Worm (Caenorhabditis elegans) whole organism, L4 larva: ENCODE measurements around the gene rtfo-1.

Source experiments
- F37D6.2 ChIP-seq: sonication (generic microtip); optimal IDR thresholded peaks from 2 replicates; lab custom pipeline; 2016; ENCODE audit warnings: mild to moderate bottlenecking, missing genetic modification characterization, missing compliant biosample characterization
- aha-1 ChIP-seq: fragments of 150-350 bp; peaks from one replicate; lab custom pipeline; 2014; ENCODE audit warnings: missing biosample characterization, missing genetic modification characterization
- attf-4 ChIP-seq: sonication (generic microtip); optimal IDR thresholded peaks from 3 replicates; lab custom pipeline; 2017; ENCODE audit warnings: missing biosample characterization, missing genetic modification characterization
- ceh-20 ChIP-seq: fragments of 200-800 bp; sonication (Bioruptor generic); IDR thresholded peaks from 2 replicates; pipeline ENCODE4 v1.3.6; 2022; ENCODE audit warnings: missing genetic modification reagents, missing genetic modification characterization, missing compliant biosample characterization
- ctbp-1 ChIP-seq: fragments of 200-800 bp; sonication (Bioruptor generic); IDR thresholded peaks from 2 replicates; pipeline ENCODE4 v1.3.6; 2022; ENCODE audit warnings: missing genetic modification reagents, missing genetic modification characterization, missing compliant biosample characterization
- daf-12 ChIP-seq: fragments of 150-350 bp; optimal IDR thresholded peaks from 2 replicates; lab custom pipeline; 2014; ENCODE audit warnings: missing biosample characterization, missing genetic modification reagents, missing genetic modification characterization
- daf-19 ChIP-seq: fragments of 200-800 bp; sonication (Bioruptor generic); conservative IDR thresholded peaks from 2 replicates; pipeline ENCODE4 v1.3.6; 2022; ENCODE audit warnings: missing genetic modification characterization, missing compliant biosample characterization
- dmd-6 ChIP-seq: fragments of 200-800 bp; sonication (Bioruptor generic); IDR thresholded peaks from 2 replicates; pipeline ENCODE4 v1.3.6; 2022; ENCODE audit warnings: missing genetic modification reagents, missing genetic modification characterization, missing compliant biosample characterization
- dmd-8 ChIP-seq: fragments of 200-800 bp; sonication (Bioruptor generic); IDR thresholded peaks from 2 replicates; pipeline ENCODE4 v1.3.6; 2022; ENCODE audit warnings: missing genetic modification characterization, missing compliant biosample characterization
- dmd-9 ChIP-seq: fragments of 200-800 bp; sonication (Bioruptor generic); IDR thresholded peaks from 2 replicates; pipeline ENCODE4 v1.3.6; 2022; ENCODE audit warnings: missing genetic modification reagents, missing genetic modification characterization, missing compliant biosample characterization
- dve-1 ChIP-seq: sonication (generic microtip); optimal IDR thresholded peaks from 2 replicates; lab custom pipeline; 2017; ENCODE audit warnings: antibody characterized with exemption, mild to moderate bottlenecking, missing genetic modification characterization, missing compliant biosample characterization; ENCODE audit not compliant: insufficient read depth
- egl-27 ChIP-seq: sonication (generic microtip); optimal IDR thresholded peaks from 3 replicates; lab custom pipeline; 2017; ENCODE audit warnings: missing biosample characterization, missing genetic modification reagents, missing genetic modification characterization
- egl-43 ChIP-seq: fragments of 200-800 bp; sonication (Bioruptor generic); IDR thresholded peaks from 2 replicates; pipeline ENCODE4 v1.3.6; 2022; ENCODE audit warnings: missing genetic modification reagents, missing genetic modification characterization, missing compliant biosample characterization
- fkh-10 ChIP-seq: fragments of 150-350 bp; optimal IDR thresholded peaks from 2 replicates; lab custom pipeline; 2014; ENCODE audit warnings: missing biosample characterization, missing genetic modification reagents, missing genetic modification characterization
- hif-1 ChIP-seq, 2 experiments: sonication (generic microtip); optimal IDR thresholded peaks; 2 replicates each; lab custom pipeline; 2016 to 2017; ENCODE audit warnings: missing compliant biosample characterization in 2 of 2, missing genetic modification characterization in 2 of 2, missing genetic modification reagents in 2 of 2, missing genotype in 2 of 2, mild to moderate bottlenecking in 1 of 2
- hlh-30 ChIP-seq: sonication (generic microtip); optimal IDR thresholded peaks from 2 replicates; lab custom pipeline; 2017; ENCODE audit warnings: antibody characterized with exemption, mild to moderate bottlenecking, missing genetic modification characterization, missing compliant biosample characterization; ENCODE audit not compliant: insufficient read depth
- hmg-1.1 ChIP-seq: fragments of 200-800 bp; sonication (Bioruptor generic); IDR thresholded peaks from 2 replicates; pipeline ENCODE4 v1.3.6; 2022; ENCODE audit warnings: missing genetic modification reagents, missing genetic modification characterization, missing compliant biosample characterization
- lim-7 ChIP-seq: fragments of 200-800 bp; sonication (Bioruptor generic); IDR thresholded peaks from 2 replicates; pipeline ENCODE4 v1.3.6; 2022; ENCODE audit warnings: missing genetic modification characterization, missing compliant biosample characterization
- lin-29 ChIP-seq: fragments of 200-800 bp; sonication (Bioruptor generic); IDR thresholded peaks from 2 replicates; pipeline ENCODE4 v1.3.6; 2022; ENCODE audit warnings: missing genetic modification reagents, missing genetic modification characterization, missing compliant biosample characterization
- lsy-2 ChIP-seq, 2 experiments: fragments of 150-350 bp in 1 of 2; sonication (generic microtip) in 1 of 2; optimal IDR thresholded peaks; 2 replicates each; lab custom pipeline; 2014 to 2017; ENCODE audit warnings: missing biosample characterization in 2 of 2, missing genetic modification characterization in 2 of 2
- mdl-1 ChIP-seq, 2 experiments: fragments of 150-350 bp in 1 of 2; sonication (generic microtip) in 1 of 2; optimal IDR thresholded peaks; 2 replicates each; lab custom pipeline; 2014 to 2017; ENCODE audit warnings: missing biosample characterization in 2 of 2, missing genetic modification characterization in 2 of 2
- mep-1 ChIP-seq: fragments of 150-350 bp; sonication (generic microtip); optimal IDR thresholded peaks from 3 replicates; lab custom pipeline; 2014; ENCODE audit warnings: missing biosample characterization, missing genetic modification characterization
- mes-2 ChIP-seq: sonication (generic microtip); optimal IDR thresholded peaks from 2 replicates; lab custom pipeline; 2016; ENCODE audit warnings: missing genotype, mild to moderate bottlenecking, missing genetic modification characterization, missing compliant biosample characterization; ENCODE audit not compliant: poor library complexity, severe bottlenecking
- mxl-2 ChIP-seq: fragments of 200-800 bp; sonication (Bioruptor generic); conservative IDR thresholded peaks from 2 replicates; pipeline ENCODE4 v1.3.6; 2022; ENCODE audit warnings: missing genetic modification reagents, missing genetic modification characterization, missing compliant biosample characterization
- nhr-10 ChIP-seq: fragments of 150-350 bp; optimal IDR thresholded peaks from 2 replicates; lab custom pipeline; 2014; ENCODE audit warnings: missing biosample characterization, missing genetic modification characterization
- nhr-11 ChIP-seq: fragments of 150-350 bp; optimal IDR thresholded peaks from 2 replicates; lab custom pipeline; 2014; ENCODE audit warnings: missing biosample characterization, missing genetic modification characterization
- nhr-28 ChIP-seq: fragments of 150-350 bp; optimal IDR thresholded peaks from 2 replicates; lab custom pipeline; 2014; ENCODE audit warnings: missing biosample characterization, missing genetic modification characterization
- nhr-42 ChIP-seq: fragments of 200-800 bp; sonication (Bioruptor generic); IDR thresholded peaks from 2 replicates; pipeline ENCODE4 v1.3.6; 2022; ENCODE audit warnings: missing genetic modification characterization, missing compliant biosample characterization
- nhr-48 ChIP-seq: sonication (generic microtip); optimal IDR thresholded peaks from 2 replicates; lab custom pipeline; 2016; ENCODE audit warnings: mild to moderate bottlenecking, missing genetic modification characterization, missing compliant biosample characterization
- nhr-76 ChIP-seq: fragments of 150-350 bp; optimal IDR thresholded peaks from 2 replicates; lab custom pipeline; 2014; ENCODE audit warnings: missing biosample characterization, missing genetic modification characterization
- pqm-1 ChIP-seq: sonication (generic microtip); optimal IDR thresholded peaks from 2 replicates; lab custom pipeline; 2017; ENCODE audit warnings: missing biosample characterization, missing genetic modification characterization
- rbr-2 ChIP-seq: sonication (generic microtip); optimal IDR thresholded peaks from 2 replicates; lab custom pipeline; 2016; ENCODE audit warnings: missing genotype, missing genetic modification characterization, missing compliant biosample characterization
- snpc-4 ChIP-seq: fragments of 150-350 bp; optimal IDR thresholded peaks from 2 replicates; lab custom pipeline; 2014; ENCODE audit warnings: missing biosample characterization, missing genetic modification characterization
- unc-62 ChIP-seq, 3 experiments: fragments of 150-350 bp in 1 of 3; sonication (generic microtip); optimal IDR thresholded peaks in 2 of 3; peaks in 1 of 3; 1 replicate in 1 of 3; 2 replicates in 2 of 3; lab custom pipeline; 2014 to 2017; ENCODE audit warnings: missing biosample characterization in 3 of 3, missing genetic modification characterization in 3 of 3, missing genetic modification reagents in 3 of 3, missing genotype in 1 of 3
- zip-2 ChIP-seq: fragments of 150-350 bp; optimal IDR thresholded peaks from 2 replicates; lab custom pipeline; 2014; ENCODE audit warnings: missing biosample characterization, missing genetic modification characterization

The rtfo-1 gene

DNA sequence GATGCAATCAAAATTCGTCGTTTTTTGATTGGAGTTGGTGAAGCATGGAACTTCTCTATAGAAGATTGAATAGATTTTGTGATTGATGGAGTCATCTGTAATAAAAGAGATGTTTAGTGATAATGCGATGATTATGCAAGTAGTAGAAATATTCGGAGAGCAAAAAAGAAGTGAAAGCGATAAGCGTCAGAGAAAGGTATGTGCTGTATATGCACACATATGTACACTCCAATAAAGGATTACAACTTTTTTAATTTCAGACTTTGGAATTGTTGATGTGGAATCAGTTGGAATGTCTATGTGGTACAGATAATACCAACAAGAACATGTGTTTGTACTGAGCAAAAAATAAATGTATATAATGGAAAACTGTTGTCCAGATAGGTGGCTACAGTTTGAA is 12.2 kb downstream of the rtfo-1 start, which contains the start of gene F25B3.5:
Gene F25B3.5 (minus strand): TSS at position 101 of the 400 bp plus-strand sequence.
- TF ChIP-seq attf-4 (no peak), dmd-8 (no peak), daf-12 (tag; lab: Kevin White, UChicago) (no peak), nhr-42 (GFP tag; lab: Robert Waterston, UW) (no peak), dve-1 (tag; lab: Kevin White, UChicago) (peak; percentile 11), lim-7 (GFP tag; lab: Robert Waterston, UW) (no peak), fkh-10 (GFP tag; lab: Kevin White, UChicago) (no peak), egl-27 (tag; lab: Kevin White, UChicago) (no peak), lin-29 (GFP tag; lab: Robert Waterston, UW) (no peak), aha-1 (tag; lab: Kevin White, UChicago) (peak; percentile 86)

DNA sequence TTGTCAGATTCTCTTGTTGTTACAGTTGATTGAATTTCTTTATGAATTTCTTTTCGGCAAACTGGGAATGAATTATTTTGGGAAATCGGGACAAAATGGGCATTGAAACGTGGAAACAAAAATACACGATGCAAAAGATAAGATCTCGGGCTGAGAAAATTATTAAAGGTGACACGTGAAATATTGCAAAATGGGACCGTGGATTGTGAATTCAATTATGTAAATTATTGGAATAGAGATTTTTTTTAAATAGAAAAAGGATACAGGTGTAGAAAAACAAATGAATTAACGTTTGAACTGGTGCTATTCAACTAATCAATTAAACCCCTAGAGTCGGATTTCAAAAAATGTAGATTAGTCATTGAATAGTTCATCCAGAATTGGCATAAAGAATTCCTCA is 13.7 kb downstream of the rtfo-1 start, which contains the start of gene F25B3.4:
Gene F25B3.4 (minus strand): TSS at position 101 of the 400 bp plus-strand sequence.
- no peak for TF ChIP-seq nhr-11 (tag; lab: Kevin White, UChicago)
- no peak for TF ChIP-seq snpc-4 (tag; lab: Kevin White, UChicago)
- no peak for TF ChIP-seq nhr-28 (tag; lab: Kevin White, UChicago)
- no peak for TF ChIP-seq nhr-10 (tag; lab: Kevin White, UChicago)

DNA sequence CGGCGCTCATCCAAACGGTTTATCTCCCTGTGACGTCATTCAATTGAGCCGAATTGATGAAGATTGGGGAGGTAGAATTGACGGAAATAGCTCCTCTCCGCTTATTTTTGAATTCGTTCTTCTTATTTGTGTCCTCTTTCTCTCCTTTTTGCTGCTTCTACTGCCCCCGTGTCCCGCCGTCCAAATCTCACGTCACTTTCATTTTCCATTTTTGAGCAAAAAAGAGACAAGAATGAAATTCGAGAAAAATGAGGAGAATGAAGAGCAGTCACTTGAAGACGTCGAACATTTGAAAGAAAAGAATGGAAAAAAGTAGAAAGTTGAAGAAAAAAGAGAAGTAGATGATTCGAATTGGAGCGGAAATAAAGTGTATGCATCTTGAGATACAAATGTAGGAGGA is 18.9 kb downstream of the rtfo-1 start:
- peak in 1 of 2 experiments; percentile 82 for TF ChIP-seq unc-62 (GFP tag; optimal IDR thresholded peaks at IDR 0.05 in 1 of 2; lab: Kevin White, UChicago)
- TF ChIP-seq unc-62 (tag; optimal IDR thresholded peaks at IDR 0.05; lab: Kevin White, UChicago), result no peak
- no peak for TF ChIP-seq zip-2 (tag; lab: Kevin White, UChicago)
- 0 out of 2 replicates have a peak, but pooled peaks have one; percentile 35 for TF ChIP-seq ctbp-1
- TF ChIP-seq fkh-10 (GFP tag; lab: Kevin White, UChicago), result peak; percentile 34
- TF ChIP-seq dmd-9 (GFP tag; lab: Robert Waterston, UW), result no peak
- TF ChIP-seq, all 104 proteins: peak for 3

DNA sequence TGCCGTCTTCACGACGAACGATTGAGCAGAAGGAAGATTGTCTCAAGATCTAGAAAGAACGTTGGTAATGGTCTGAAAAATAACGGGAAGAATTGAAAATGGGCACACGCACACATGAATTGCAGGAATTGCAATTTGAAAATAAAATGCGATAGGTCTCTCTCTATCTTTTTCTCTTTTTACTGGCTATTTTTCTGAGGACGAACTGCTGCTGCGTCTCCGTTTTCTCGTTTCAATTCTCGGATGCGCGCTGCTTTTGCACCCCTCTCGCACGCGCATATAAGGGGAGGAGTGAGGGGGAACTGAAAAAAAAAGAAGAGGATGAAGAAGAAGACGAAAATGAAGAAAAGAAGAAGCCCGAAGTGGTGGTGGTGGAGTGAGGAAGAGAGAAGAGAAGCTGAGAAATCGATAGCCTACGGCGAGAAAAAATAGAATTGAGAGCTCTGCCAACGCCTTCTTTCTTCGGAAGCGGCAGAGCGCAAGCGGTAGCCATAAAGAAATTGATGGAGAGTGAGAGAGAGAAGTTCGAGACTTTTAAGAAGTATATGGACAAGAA is 20.7 kb downstream of the rtfo-1 start, which contains the start of gene rgef-1:
Gene rgef-1 (minus strand): TSS at position 51 of the 556 bp plus-strand sequence.
- TF ChIP-seq mdl-1 (tag; optimal IDR thresholded peaks at IDR 0.05; lab: Kevin White, UChicago) (peak in 1 of 2 experiments; percentile 84), dmd-6 (GFP tag; lab: Robert Waterston, UW) (0 out of 2 replicates have a peak, but pooled peaks have one; percentile 14), dve-1 (tag; lab: Kevin White, UChicago) (no peak), nhr-48 (tag; lab: Kevin White, UChicago) (peak; percentile 13), F37D6.2 (tag; lab: Kevin White, UChicago) (peak; percentile 75), hlh-30 (tag; lab: Kevin White, UChicago) (peak; percentile 56), nhr-42 (GFP tag; lab: Robert Waterston, UW) (no peak), hmg-1.1 (GFP tag; lab: Robert Waterston, UW) (peak; percentile 61), nhr-76 (tag; lab: Kevin White, UChicago) (no peak), hif-1 (tag; optimal IDR thresholded peaks at IDR 0.05; lab: Kevin White, UChicago) (peak in 1 of 2 experiments; percentile 33), mxl-2 (no peak), ceh-20 (GFP tag; lab: Robert Waterston, UW) (0 out of 2 replicates have a peak, but pooled peaks have one; percentile 22), fkh-10 (GFP tag; lab: Kevin White, UChicago) (peak; percentile 90), ctbp-1 (peak; percentile 91), daf-19 (GFP tag; lab: Robert Waterston, UW) (no peak), lsy-2 (tag; optimal IDR thresholded peaks at IDR 0.05; lab: Kevin White, UChicago) (peak; percentile 41 to 69), mep-1 (tag; lab: Kevin White, UChicago) (peak; percentile 58), unc-62 (GFP tag; optimal IDR thresholded peaks at IDR 0.05 in 1 of 2; lab: Kevin White, UChicago) (peak in 1 of 2 experiments; percentile 81), unc-62 (tag; optimal IDR thresholded peaks at IDR 0.05; lab: Kevin White, UChicago) (no peak), rbr-2 (peak; percentile 87), dmd-9 (GFP tag; lab: Robert Waterston, UW) (no peak), mes-2 (tag; lab: Kevin White, UChicago) (peak; percentile 10), egl-43 (GFP tag; lab: Robert Waterston, UW) (peak; percentile 81), pqm-1 (tag; lab: Kevin White, UChicago) (no peak)
